Fruit fly (Drosophila melanogaster) Kc167 (cell line): ENCODE measurements around the gene CG15864.

Experiments used
- Sin3A ChIP-seq: fragments of >200 bp; optimal IDR thresholded peaks from 2 replicates; lab custom pipeline; 2018; ENCODE audit warnings: missing external identifiers
- h ChIP-seq: fragments of >200 bp; optimal IDR thresholded peaks from 3 replicates; lab custom pipeline; 2018; ENCODE audit warnings: missing external identifiers
- psq ChIP-seq: fragments of >200 bp; optimal IDR thresholded peaks from 2 replicates; lab custom pipeline; 2017; ENCODE audit warnings: missing external identifiers

DNA sequence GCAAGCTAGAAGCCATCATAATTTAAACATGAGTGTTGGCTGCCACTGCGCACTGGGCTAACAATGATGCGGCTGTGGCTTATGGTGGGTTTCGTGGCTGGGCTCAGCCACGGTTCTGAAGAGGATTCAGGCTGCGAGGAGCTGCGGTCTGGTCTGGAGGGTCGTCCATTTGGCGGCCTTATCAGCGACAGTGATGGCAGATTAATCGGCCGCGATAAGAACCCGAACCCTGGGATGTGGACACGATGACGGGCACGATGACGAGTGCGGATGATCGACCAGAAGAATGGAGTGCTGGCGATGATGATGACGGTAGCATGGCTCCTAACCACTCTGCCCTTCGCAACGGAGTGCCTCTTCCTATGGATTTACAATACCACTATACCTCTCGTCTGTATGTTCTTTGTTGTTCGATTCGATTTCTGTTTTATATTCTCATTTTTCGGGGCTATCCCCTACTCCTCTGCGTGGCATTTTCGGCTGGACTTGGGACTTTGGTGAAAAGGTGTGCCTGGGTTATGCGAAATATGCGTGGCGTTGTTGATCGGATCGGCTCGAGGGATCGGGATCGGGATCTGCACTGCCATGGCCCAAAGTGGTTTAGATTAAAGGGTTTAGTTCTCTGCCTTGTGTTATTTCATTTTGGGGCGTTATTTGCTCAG, 32.6 kb upstream of the CG15864 start:
- TF ChIP-seq Sin3A (lab: Kevin White, UChicago): no peak
- TF ChIP-seq psq (lab: Kevin White, UChicago): no peak
- no peak for TF ChIP-seq h (lab: Kevin White, UChicago)
